Worm (Caenorhabditis elegans) whole organism, early embryonic: Measurements from ENCODE around the gene F44B9.8.

Source experiments
- B0310.2 ChIP-seq: sonication (generic microtip); optimal IDR thresholded peaks from 2 replicates; lab custom pipeline; 2016; ENCODE audit warnings: mild to moderate bottlenecking, missing genetic modification characterization, missing compliant biosample characterization
- F13C5.2 ChIP-seq: sonication (generic microtip); optimal IDR thresholded peaks from 2 replicates; lab custom pipeline; 2017; ENCODE audit warnings: mild to moderate bottlenecking, missing genetic modification characterization, inconsistent platforms, missing compliant biosample characterization
- aly-1 ChIP-seq: sonication (generic microtip); optimal IDR thresholded peaks from 2 replicates; lab custom pipeline; 2016; ENCODE audit warnings: missing genetic modification characterization, missing compliant biosample characterization
- ama-1 ChIP-seq: fragments of 150-350 bp; optimal IDR thresholded peaks from 2 replicates; lab custom pipeline; 2014
- ceh-36 ChIP-seq: sonication (generic microtip); optimal IDR thresholded peaks from 2 replicates; lab custom pipeline; 2016; ENCODE audit warnings: missing genetic modification characterization, inconsistent platforms, missing compliant biosample characterization
- ets-7 ChIP-seq: sonication (generic microtip); optimal IDR thresholded peaks from 2 replicates; lab custom pipeline; 2016; ENCODE audit warnings: missing genotype, missing genetic modification characterization, missing compliant biosample characterization
- flt-1 ChIP-seq: fragments of 200-800 bp; sonication (Bioruptor generic); IDR thresholded peaks from 2 replicates; pipeline ENCODE4 v1.3.6; 2022; ENCODE audit warnings: missing genetic modification characterization, missing compliant biosample characterization
- hmg-4 ChIP-seq: fragments of 200-800 bp; sonication (Bioruptor generic); optimal IDR thresholded peaks from 2 replicates; lab custom pipeline; 2018; ENCODE audit warnings: mild to moderate bottlenecking, missing genetic modification characterization, missing compliant biosample characterization
- scrt-1 ChIP-seq: fragments of 200-800 bp; sonication (Bioruptor generic); IDR thresholded peaks from 2 replicates; pipeline ENCODE4 v1.3.6; 2022; ENCODE audit warnings: missing genetic modification characterization, missing compliant biosample characterization
- sea-1 ChIP-seq: fragments of 200-800 bp; sonication (Bioruptor generic); conservative IDR thresholded peaks from 2 replicates; pipeline ENCODE4 v1.3.6; 2022; ENCODE audit warnings: missing genetic modification characterization, missing compliant biosample characterization
- tbx-11 ChIP-seq: fragments of 200-800 bp; sonication (Bioruptor generic); IDR thresholded peaks from 2 replicates; pipeline ENCODE4 v1.3.6; 2022; ENCODE audit warnings: missing genetic modification characterization, missing compliant biosample characterization
- tbx-37 ChIP-seq: fragments of 200-800 bp; sonication (Bioruptor generic); conservative IDR thresholded peaks from 2 replicates; pipeline ENCODE4 v1.3.6; 2022; ENCODE audit warnings: missing genetic modification reagents, missing genetic modification characterization, missing compliant biosample characterization
- tra-4 ChIP-seq: sonication (generic microtip); optimal IDR thresholded peaks from 2 replicates; lab custom pipeline; 2017; ENCODE audit warnings: missing genetic modification characterization, missing compliant biosample characterization

DNA sequence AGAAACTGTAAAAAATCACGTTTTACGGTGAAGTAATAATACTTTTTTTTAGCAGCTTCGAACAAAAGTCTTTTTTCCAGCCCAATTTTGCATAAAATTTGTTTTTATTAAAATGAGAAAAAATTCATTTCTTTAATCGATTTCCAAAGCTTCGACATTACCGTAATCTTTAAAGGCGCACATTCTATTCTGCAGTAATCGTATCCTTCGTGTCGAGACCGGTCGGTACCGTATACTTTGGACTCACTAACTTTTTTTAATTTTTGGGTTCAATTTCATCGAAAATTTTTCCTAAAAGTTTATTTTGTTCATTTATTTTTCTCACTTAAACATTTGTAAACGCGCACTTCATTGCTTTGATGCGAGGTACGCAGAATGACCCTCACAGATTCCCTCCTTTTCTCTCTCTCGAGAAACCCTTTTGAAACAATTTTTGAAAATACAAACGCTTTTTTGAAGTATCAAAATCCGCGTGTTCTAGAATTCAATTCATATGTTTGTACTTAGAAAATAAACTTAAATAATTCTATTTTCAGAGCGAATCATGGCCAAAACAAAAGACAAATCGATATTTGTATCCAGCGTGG, 42.8 kb downstream of the F44B9.8 start, which contains the start of gene hrpk-2:
- TF ChIP-seq tra-4 (tag; lab: Kevin White, UChicago) (no peak), hmg-4 (GFP tag; lab: Kevin White, UChicago) (no peak), flt-1 (GFP tag; lab: Robert Waterston, UW) (no peak), ets-7 (no peak), ceh-36 (tag; lab: Kevin White, UChicago) (no peak), ama-1 (lab: Kevin White, UChicago) (no peak), aly-1 (no peak), tbx-37 (GFP tag; lab: Robert Waterston, UW) (no peak), sea-1 (GFP tag; lab: Robert Waterston, UW) (no peak), B0310.2 (tag; lab: Kevin White, UChicago) (no peak), tbx-11 (GFP tag; lab: Robert Waterston, UW) (no peak), F13C5.2 (tag; lab: Kevin White, UChicago) (no peak), scrt-1 (GFP tag; lab: Robert Waterston, UW) (no peak)
